Worm (Caenorhabditis elegans) whole organism, young adult: ENCODE data around the gene CC8.3.

Experiments used
- Y67H2A.10 ChIP-seq: fragments of 200-800 bp; sonication (Bioruptor generic); conservative IDR thresholded peaks from 2 replicates; pipeline ENCODE4 v1.3.6; 2022; ENCODE audit warnings: missing genetic modification reagents, missing genetic modification characterization, missing compliant biosample characterization
- ceh-27 ChIP-seq: fragments of 200-800 bp; sonication (Bioruptor generic); optimal IDR thresholded peaks from 2 replicates; lab custom pipeline; 2018; ENCODE audit warnings: mild to moderate bottlenecking, missing genetic modification characterization, moderate library complexity, missing compliant biosample characterization
- efl-1 ChIP-seq: fragments of 150-350 bp; optimal IDR thresholded peaks from 2 replicates; lab custom pipeline; 2014; ENCODE audit warnings: missing biosample characterization, missing genetic modification reagents, missing genetic modification characterization
- ztf-28 ChIP-seq: fragments of 200-800 bp; sonication (Bioruptor generic); IDR thresholded peaks from 2 replicates; pipeline ENCODE4 v1.3.6; 2022; ENCODE audit warnings: missing genetic modification reagents, missing genetic modification characterization, missing compliant biosample characterization

DNA sequence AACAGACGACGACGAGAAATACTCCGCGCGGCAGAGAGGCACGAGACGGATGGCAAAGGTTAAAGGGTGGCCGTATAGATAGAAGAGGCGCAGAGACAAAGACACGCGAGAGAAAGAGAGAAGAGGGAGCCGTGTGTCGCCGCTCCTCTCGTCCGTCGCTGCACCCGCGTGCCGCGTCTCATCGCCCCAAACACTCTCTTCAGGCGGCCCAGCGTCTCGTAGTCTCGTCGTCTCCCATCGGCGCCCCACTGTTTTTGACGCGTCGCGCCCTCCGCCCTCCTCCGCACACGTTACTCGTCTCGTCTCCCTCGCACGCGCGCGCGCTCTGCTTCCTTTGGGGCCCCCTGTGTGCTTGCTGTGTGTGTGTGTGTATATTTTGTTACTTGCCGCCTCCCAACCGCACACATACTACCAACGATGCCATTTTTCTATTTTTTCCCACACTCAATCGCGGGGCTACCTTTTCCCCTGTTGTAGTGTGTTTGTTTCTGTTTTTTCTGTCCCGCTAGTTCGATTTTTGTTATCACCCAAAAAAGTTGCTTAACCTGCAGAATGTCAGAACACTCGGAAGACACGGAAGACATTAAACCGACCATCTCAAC lies 5.5 kb downstream of the CC8.3 start, which contains the start of gene madf-9:
- TF ChIP-seq ceh-27 (peak; percentile 53), ztf-28 (GFP tag; lab: Robert Waterston, UW) (no peak), efl-1 (no peak), Y67H2A.10 (GFP tag; lab: Robert Waterston, UW) (no peak)
